Worm (Caenorhabditis elegans) whole organism, young adult: Measurements from ENCODE around the gene cdt-2.

ENCODE experiments used
- B0019.2 ChIP-seq: fragments of 200-800 bp; sonication (Bioruptor generic); conservative IDR thresholded peaks from 2 replicates; pipeline ENCODE4 v1.3.6; 2022; ENCODE audit warnings: missing genetic modification reagents, missing genetic modification characterization, missing compliant biosample characterization
- B0035.1 ChIP-seq: sonication (generic microtip); optimal IDR thresholded peaks from 2 replicates; lab custom pipeline; 2016; ENCODE audit warnings: missing genetic modification characterization, mild to moderate bottlenecking, missing compliant biosample characterization, missing genotype, missing genetic modification reagents
- B0261.1 ChIP-seq: sonication (generic microtip); optimal IDR thresholded peaks from 2 replicates; lab custom pipeline; 2016; ENCODE audit warnings: mild to moderate bottlenecking, missing genetic modification characterization, moderate library complexity, missing compliant biosample characterization
- B0336.3 ChIP-seq: fragments of 200-800 bp; sonication (Bioruptor generic); IDR thresholded peaks from 2 replicates; pipeline ENCODE4 v1.3.6; 2022; ENCODE audit warnings: missing genetic modification characterization, missing compliant biosample characterization
- C17E4.6 ChIP-seq: fragments of 200-800 bp; sonication (Bioruptor generic); IDR thresholded peaks from 2 replicates; pipeline ENCODE4 v1.3.6; 2022; ENCODE audit warnings: missing genetic modification reagents, missing genetic modification characterization, missing compliant biosample characterization
- F57A8.1 ChIP-seq: fragments of 200-800 bp; sonication (Bioruptor generic); optimal IDR thresholded peaks from 2 replicates; lab custom pipeline; 2018; ENCODE audit warnings: mild to moderate bottlenecking, missing genetic modification characterization, moderate library complexity, missing compliant biosample characterization
- Y53F4B.3 ChIP-seq: fragments of 200-800 bp; sonication (Bioruptor generic); IDR thresholded peaks from 2 replicates; pipeline ENCODE4 v1.3.6; 2022; ENCODE audit warnings: missing genetic modification reagents, missing genetic modification characterization, missing compliant biosample characterization
- aptf-2 ChIP-seq: fragments of 200-800 bp; sonication (Bioruptor generic); conservative IDR thresholded peaks from 2 replicates; pipeline ENCODE4 v1.3.6; 2022; ENCODE audit warnings: missing genetic modification reagents, missing genetic modification characterization, missing compliant biosample characterization
- atf-7 ChIP-seq: sonication (generic microtip); optimal IDR thresholded peaks from 2 replicates; lab custom pipeline; 2017; ENCODE audit warnings: mild to moderate bottlenecking, missing genetic modification characterization, missing compliant biosample characterization
- attf-6 ChIP-seq: fragments of 200-800 bp; sonication (Bioruptor generic); IDR thresholded peaks from 2 replicates; pipeline ENCODE4 v1.3.6; 2022; ENCODE audit warnings: missing genetic modification reagents, missing genetic modification characterization, missing compliant biosample characterization
- bed-1 ChIP-seq: fragments of 200-800 bp; sonication (Bioruptor generic); IDR thresholded peaks from 2 replicates; pipeline ENCODE4 v1.3.6; 2022; ENCODE audit warnings: missing genetic modification reagents, missing genetic modification characterization, missing compliant biosample characterization
- ceh-100 ChIP-seq: fragments of 200-800 bp; sonication (Bioruptor generic); IDR thresholded peaks from 2 replicates; pipeline ENCODE4 v1.3.6; 2022; ENCODE audit warnings: missing genetic modification reagents, missing genetic modification characterization, missing compliant biosample characterization
- ceh-58 ChIP-seq: fragments of 200-800 bp; sonication (Bioruptor generic); IDR thresholded peaks from 2 replicates; pipeline ENCODE4 v1.3.6; 2022; ENCODE audit warnings: missing genetic modification characterization, missing compliant biosample characterization
- chd-7 ChIP-seq: sonication (generic microtip); optimal IDR thresholded peaks from 2 replicates; lab custom pipeline; 2016; ENCODE audit warnings: mild to moderate bottlenecking, missing genetic modification characterization, moderate library complexity, missing compliant biosample characterization
- egl-44 ChIP-seq: fragments of 200-800 bp; sonication (Bioruptor generic); IDR thresholded peaks from 2 replicates; pipeline ENCODE4 v1.3.6; 2022; ENCODE audit warnings: missing genetic modification reagents, missing genetic modification characterization, missing compliant biosample characterization
- ekl-4 ChIP-seq: fragments of 200-800 bp; sonication (Bioruptor generic); IDR thresholded peaks from 2 replicates; pipeline ENCODE4 v1.3.6; 2022; ENCODE audit warnings: missing genetic modification reagents, missing genetic modification characterization, missing compliant biosample characterization
- him-1 ChIP-seq: sonication (generic microtip); optimal IDR thresholded peaks from 2 replicates; lab custom pipeline; 2016; ENCODE audit warnings: missing genotype, missing genetic modification reagents, missing genetic modification characterization, missing compliant biosample characterization
- hmg-1.2 ChIP-seq: fragments of 200-800 bp; sonication (Bioruptor generic); IDR thresholded peaks from 2 replicates; pipeline ENCODE4 v1.3.6; 2022; ENCODE audit warnings: missing genetic modification reagents, missing genetic modification characterization, missing compliant biosample characterization
- hmg-20 ChIP-seq: fragments of 200-800 bp; sonication (Bioruptor generic); IDR thresholded peaks from 2 replicates; pipeline ENCODE4 v1.3.6; 2022; ENCODE audit warnings: missing genetic modification reagents, missing genetic modification characterization, missing compliant biosample characterization
- hsf-1 ChIP-seq: fragments of 200-800 bp; sonication (Bioruptor generic); IDR thresholded peaks from 2 replicates; pipeline ENCODE4 v1.3.6; 2022; ENCODE audit warnings: missing genetic modification reagents, missing genetic modification characterization, missing compliant biosample characterization
- let-526 ChIP-seq: fragments of 200-800 bp; sonication (Bioruptor generic); IDR thresholded peaks from 2 replicates; pipeline ENCODE4 v1.3.6; 2022; ENCODE audit warnings: missing genetic modification reagents, missing genetic modification characterization, missing compliant biosample characterization
- let-607 ChIP-seq, 2 experiments: fragments of 200-800 bp in 1 of 2; sonication (Bioruptor generic) in 1 of 2; sonication (generic microtip) in 1 of 2; optimal IDR thresholded peaks; 2 replicates each; lab custom pipeline; 2016 to 2018; ENCODE audit warnings: mild to moderate bottlenecking in 2 of 2, missing compliant biosample characterization in 2 of 2, missing genetic modification characterization in 2 of 2, moderate library complexity in 2 of 2, missing genotype in 1 of 2
- lin-54 ChIP-seq: fragments of 200-800 bp; sonication (Bioruptor generic); optimal IDR thresholded peaks from 2 replicates; lab custom pipeline; 2018; ENCODE audit warnings: mild to moderate bottlenecking, missing genetic modification characterization, missing compliant biosample characterization
- lsl-1 ChIP-seq: fragments of 200-800 bp; sonication (Bioruptor generic); optimal IDR thresholded peaks from 2 replicates; lab custom pipeline; 2018; ENCODE audit warnings: mild to moderate bottlenecking, missing genetic modification characterization, moderate library complexity, missing compliant biosample characterization
- lsy-27 ChIP-seq: sonication (generic microtip); optimal IDR thresholded peaks from 2 replicates; lab custom pipeline; 2017; ENCODE audit warnings: missing genetic modification characterization, mild to moderate bottlenecking, missing compliant biosample characterization, antibody characterized with exemption, missing genotype, borderline replicate concordance; ENCODE audit not compliant: insufficient read depth
- madf-10 ChIP-seq: sonication (generic microtip); optimal IDR thresholded peaks from 2 replicates; lab custom pipeline; 2016; ENCODE audit warnings: mild to moderate bottlenecking, missing genetic modification characterization, missing compliant biosample characterization
- madf-6 ChIP-seq: fragments of 200-800 bp; sonication (Bioruptor generic); IDR thresholded peaks from 2 replicates; pipeline ENCODE4 v1.3.6; 2022; ENCODE audit warnings: missing genetic modification reagents, missing genetic modification characterization, missing compliant biosample characterization
- mcd-1 ChIP-seq: fragments of 200-800 bp; sonication (Bioruptor generic); IDR thresholded peaks from 2 replicates; pipeline ENCODE4 v1.3.6; 2022; ENCODE audit warnings: missing genetic modification reagents, missing genetic modification characterization, missing compliant biosample characterization
- mes-4 ChIP-seq: sonication (generic microtip); optimal IDR thresholded peaks from 2 replicates; lab custom pipeline; 2016; ENCODE audit warnings: missing genotype, missing genetic modification characterization, missing compliant biosample characterization
- nfya-2 ChIP-seq: fragments of 200-800 bp; sonication (Bioruptor generic); IDR thresholded peaks from 2 replicates; pipeline ENCODE4 v1.3.6; 2022; ENCODE audit warnings: missing genetic modification reagents, missing genetic modification characterization, missing compliant biosample characterization
- nhr-80 ChIP-seq: sonication (generic microtip); optimal IDR thresholded peaks from 2 replicates; lab custom pipeline; 2016; ENCODE audit warnings: missing genetic modification characterization, missing compliant biosample characterization
- nhr-90 ChIP-seq: sonication (generic microtip); optimal IDR thresholded peaks from 2 replicates; lab custom pipeline; 2016; ENCODE audit warnings: missing genotype, mild to moderate bottlenecking, missing genetic modification characterization, missing compliant biosample characterization
- pbrm-1 ChIP-seq: fragments of 200-800 bp; sonication (Bioruptor generic); IDR thresholded peaks from 2 replicates; pipeline ENCODE4 v1.3.6; 2022; ENCODE audit warnings: missing genetic modification reagents, missing genetic modification characterization, missing compliant biosample characterization
- pha-4 ChIP-seq: fragments of 150-350 bp; sonication (generic microtip); optimal IDR thresholded peaks from 2 replicates; lab custom pipeline; 2014; ENCODE audit warnings: missing biosample characterization, missing genetic modification reagents, missing genetic modification characterization
- rcor-1 ChIP-seq: fragments of 200-800 bp; sonication (Bioruptor generic); IDR thresholded peaks from 2 replicates; pipeline ENCODE4 v1.3.6; 2022; ENCODE audit warnings: missing genetic modification reagents, missing genetic modification characterization, missing compliant biosample characterization
- rpc-1 ChIP-seq, 2 experiments: fragments of 150-350 bp in 1 of 2; sonication (generic microtip) in 1 of 2; optimal IDR thresholded peaks; 2 replicates each; lab custom pipeline; 2014 to 2018; ENCODE audit warnings: missing biosample characterization in 1 of 2, missing genetic modification characterization in 1 of 2, missing genetic modification reagents in 1 of 2, missing genotype in 1 of 2
- sea-2 ChIP-seq: fragments of 200-800 bp; sonication (Bioruptor generic); IDR thresholded peaks from 2 replicates; pipeline ENCODE4 v1.3.6; 2022; ENCODE audit warnings: missing genetic modification characterization, missing compliant biosample characterization
- snpc-1.3 ChIP-seq: sonication (generic microtip); optimal IDR thresholded peaks from 2 replicates; lab custom pipeline; 2017; ENCODE audit warnings: missing genetic modification characterization, mild to moderate bottlenecking, missing compliant biosample characterization, antibody characterized with exemption, moderate library complexity, missing genotype, missing genetic modification reagents; ENCODE audit not compliant: insufficient read depth
- snpc-3.4 ChIP-seq: sonication (generic microtip); optimal IDR thresholded peaks from 2 replicates; lab custom pipeline; 2017; ENCODE audit warnings: missing genetic modification characterization, mild to moderate bottlenecking, missing compliant biosample characterization, antibody characterized with exemption, moderate library complexity, missing genotype, missing genetic modification reagents
- tbp1 ChIP-seq: fragments of 200-800 bp; sonication (Bioruptor generic); optimal IDR thresholded peaks from 2 replicates; lab custom pipeline; 2018; ENCODE audit warnings: mild to moderate bottlenecking, missing genetic modification characterization, missing compliant biosample characterization
- tlf-1 ChIP-seq: fragments of 200-800 bp; sonication (Bioruptor generic); optimal IDR thresholded peaks from 2 replicates; lab custom pipeline; 2018; ENCODE audit warnings: mild to moderate bottlenecking, missing genetic modification characterization, missing compliant biosample characterization
- unc-62 ChIP-seq: fragments of 150-350 bp; optimal IDR thresholded peaks from 2 replicates; lab custom pipeline; 2014; ENCODE audit warnings: missing biosample characterization, missing genetic modification reagents, missing genetic modification characterization
- ztf-18 ChIP-seq: sonication (generic microtip); optimal IDR thresholded peaks from 2 replicates; lab custom pipeline; 2016; ENCODE audit warnings: missing genotype, mild to moderate bottlenecking, missing genetic modification characterization, missing compliant biosample characterization
- ztf-25 ChIP-seq: fragments of 200-800 bp; sonication (Bioruptor generic); IDR thresholded peaks from 2 replicates; pipeline ENCODE4 v1.3.6; 2022; ENCODE audit warnings: missing genetic modification reagents, missing genetic modification characterization, missing compliant biosample characterization
- ztf-28 ChIP-seq: fragments of 200-800 bp; sonication (Bioruptor generic); IDR thresholded peaks from 2 replicates; pipeline ENCODE4 v1.3.6; 2022; ENCODE audit warnings: missing genetic modification reagents, missing genetic modification characterization, missing compliant biosample characterization

The cdt-2 gene

DNA sequence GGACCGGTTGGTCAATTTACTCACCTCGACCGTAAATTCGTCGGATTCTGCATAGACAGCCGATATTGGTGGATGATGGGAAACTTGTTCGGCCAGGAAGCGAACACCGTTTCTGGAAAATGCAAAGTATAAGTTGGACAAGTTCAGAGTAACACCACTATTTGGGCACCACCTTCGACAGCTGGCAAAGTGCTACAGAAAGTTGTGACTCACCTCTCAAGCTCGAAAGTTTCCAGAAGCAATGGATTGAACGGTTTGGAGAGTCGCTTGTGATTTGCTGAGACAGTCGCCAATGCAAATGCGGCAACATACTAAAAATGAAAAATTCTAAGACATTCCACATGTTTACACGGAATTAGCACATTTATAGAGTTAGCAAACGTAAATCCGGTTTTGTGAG lies 22.4 kb upstream of the cdt-2 start:
- TF ChIP-seq tlf-1 (GFP tag; lab: Kevin White, UChicago) (no peak), egl-44 (GFP tag; lab: Robert Waterston, UW) (no peak), F57A8.1 (GFP tag; lab: Kevin White, UChicago) (no peak), nhr-90 (no peak), attf-6 (no peak), snpc-1.3 (no peak), unc-62 (GFP tag; lab: Kevin White, UChicago) (no peak), ztf-25 (GFP tag; lab: Robert Waterston, UW) (no peak), ztf-28 (GFP tag; lab: Robert Waterston, UW) (no peak), mes-4 (tag; lab: Kevin White, UChicago) (no peak), ztf-18 (no peak), pha-4 (tag; lab: Kevin White, UChicago) (no peak), hmg-20 (GFP tag; lab: Robert Waterston, UW) (no peak), B0019.2 (GFP tag; lab: Robert Waterston, UW) (no peak), chd-7 (tag; lab: Kevin White, UChicago) (no peak), bed-1 (GFP tag; lab: Robert Waterston, UW) (no peak), sea-2 (GFP tag; lab: Robert Waterston, UW) (no peak), nfya-2 (GFP tag; lab: Robert Waterston, UW) (no peak)

DNA sequence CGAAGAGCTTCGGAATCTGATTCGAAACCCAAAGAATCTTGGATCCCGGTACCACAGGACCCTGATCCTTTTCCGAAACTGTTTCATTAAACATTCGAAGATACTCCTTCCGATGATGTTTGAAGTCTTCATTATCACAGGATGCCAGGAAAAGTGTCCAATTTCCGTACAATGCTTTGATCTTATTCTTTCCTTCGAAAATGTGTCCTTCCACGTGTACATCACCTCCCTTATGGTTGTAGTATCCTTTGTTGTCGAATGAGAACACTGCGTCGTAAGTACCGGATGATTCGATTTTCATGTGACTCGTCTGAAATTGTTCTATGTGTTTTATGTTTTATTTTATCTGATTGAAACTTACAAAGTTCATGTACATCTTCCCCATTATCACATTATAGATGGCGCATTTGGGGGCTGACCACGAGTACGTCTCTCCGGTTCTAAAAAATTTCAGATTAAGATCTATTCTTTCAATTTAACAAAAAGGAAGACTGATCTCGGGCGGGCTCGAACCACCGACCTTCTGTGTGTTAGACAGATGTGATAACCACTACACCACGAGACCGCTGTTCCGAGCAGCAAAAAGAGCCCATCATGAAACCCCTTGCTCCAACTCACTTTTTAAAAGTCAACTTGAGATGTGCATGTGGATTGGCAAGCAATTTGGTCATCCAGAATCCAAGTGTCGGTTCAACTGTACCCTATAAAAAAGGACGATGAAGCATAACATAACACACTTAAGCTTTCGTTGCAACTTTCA lies 21.8 kb upstream of the cdt-2 start:
- no peak for TF ChIP-seq B0035.1 (tag; lab: Kevin White, UChicago)
- no peak for TF ChIP-seq ekl-4
- no peak for TF ChIP-seq ztf-28 (GFP tag; lab: Robert Waterston, UW)
- 0 out of 2 replicates have a peak, but pooled peaks have one; percentile 34 for TF ChIP-seq mcd-1 (GFP tag; lab: Robert Waterston, UW)
- TF ChIP-seq nhr-80 (tag; lab: Kevin White, UChicago): peak; percentile 9
- 0 out of 2 replicates have a peak, but pooled peaks have one; percentile 38 for TF ChIP-seq B0336.3 (GFP tag; lab: Robert Waterston, UW)
- TF ChIP-seq lin-54: no peak
- 0 out of 2 replicates have a peak, but pooled peaks have one; percentile 40 for TF ChIP-seq Y53F4B.3 (GFP tag; lab: Robert Waterston, UW)
- TF ChIP-seq madf-6 (GFP tag; lab: Robert Waterston, UW): 0 out of 2 replicates have a peak, but pooled peaks have one; percentile 34
- peak; percentile 76 for TF ChIP-seq B0261.1 (tag; lab: Kevin White, UChicago)
- 0 out of 2 replicates have a peak, but pooled peaks have one; percentile 6 for TF ChIP-seq B0019.2 (GFP tag; lab: Robert Waterston, UW)
- TF ChIP-seq C17E4.6 (GFP tag; lab: Robert Waterston, UW): no peak
- no peak for TF ChIP-seq ceh-58 (GFP tag; lab: Robert Waterston, UW)
- TF ChIP-seq nfya-2 (GFP tag; lab: Robert Waterston, UW): no peak
- no peak for TF ChIP-seq let-526 (GFP tag; lab: Robert Waterston, UW)
- TF ChIP-seq ztf-25 (GFP tag; lab: Robert Waterston, UW): no peak
- no peak for TF ChIP-seq let-607 (tag; optimal IDR thresholded peaks at IDR 0.05; lab: Kevin White, UChicago)
- TF ChIP-seq rpc-1 (optimal IDR thresholded peaks at IDR 0.05; lab: Kevin White, UChicago): peak; percentile 53
- TF ChIP-seq rpc-1 (tag; optimal IDR thresholded peaks at IDR 0.05; lab: Kevin White, UChicago): peak; percentile 70
- TF ChIP-seq madf-10 (tag; lab: Kevin White, UChicago): no peak
- peak; percentile 46 for TF ChIP-seq hmg-1.2 (GFP tag; lab: Robert Waterston, UW)
- TF ChIP-seq him-1 (tag; lab: Kevin White, UChicago): peak; percentile 65
- peak; percentile 17 for TF ChIP-seq lsl-1 (GFP tag; lab: Kevin White, UChicago)
- TF ChIP-seq bed-1 (GFP tag; lab: Robert Waterston, UW): no peak
- no peak for TF ChIP-seq lsy-27
- TF ChIP-seq hmg-20 (GFP tag; lab: Robert Waterston, UW): no peak
- TF ChIP-seq aptf-2 (GFP tag; lab: Robert Waterston, UW): no peak
- no peak for TF ChIP-seq snpc-3.4
- TF ChIP-seq atf-7 (tag; lab: Kevin White, UChicago): no peak
- peak; percentile 45 for TF ChIP-seq ceh-100
- no peak for TF ChIP-seq hsf-1
- no peak for TF ChIP-seq rcor-1 (GFP tag; lab: Robert Waterston, UW)
- peak; percentile 88 for TF ChIP-seq tbp1 (GFP tag; lab: Kevin White, UChicago)
- TF ChIP-seq pbrm-1 (GFP tag; lab: Robert Waterston, UW): peak; percentile 45; the same call in 1 of the 2 replicates
